Worm (Caenorhabditis elegans): ENCODE measurements around the gene Y81B9A.1.

Y81B9A.1 gene

DNA sequence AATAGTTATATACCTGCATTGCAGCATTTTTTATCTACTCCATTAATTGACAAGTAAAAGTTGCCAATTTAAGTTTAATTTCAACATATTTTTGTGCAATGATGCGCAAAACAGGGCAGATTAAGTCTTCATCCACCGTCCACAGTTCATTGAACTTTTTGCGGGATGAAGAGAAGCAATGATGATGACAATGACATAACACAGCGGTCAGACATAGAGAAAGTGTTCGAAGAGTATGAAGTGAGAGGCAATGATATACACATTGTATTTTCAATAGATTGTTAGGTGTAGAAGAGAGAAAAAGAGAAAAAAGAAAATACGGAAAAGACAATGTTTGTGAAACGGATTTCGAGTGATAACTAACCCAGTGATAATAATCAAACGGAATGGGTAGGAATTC is 34.7 kb downstream of the Y81B9A.1 start:
- TF ChIP-seq hlh-6 (tag; optimal IDR thresholded peaks at IDR 0.05) (no peak), pat-9 (tag; optimal IDR thresholded peaks at IDR 0.05) (no peak), ceh-14 (tag; optimal IDR thresholded peaks at IDR 0.05) (no peak), hlh-15 (tag; optimal IDR thresholded peaks at IDR 0.05) (no peak), K09A11.1 (tag; optimal IDR thresholded peaks at IDR 0.05; ENCODE audit: insufficient read depth) (no peak), odd-2 (tag; optimal IDR thresholded peaks at IDR 0.05) (no peak), hlh-30 (tag; optimal IDR thresholded peaks at IDR 0.05; ENCODE audit: insufficient read depth) (no peak), fax-1 (tag; optimal IDR thresholded peaks at IDR 0.05) (no peak), ttx-3 (tag; optimal IDR thresholded peaks at IDR 0.05) (no peak), dmd-4 (tag; optimal IDR thresholded peaks at IDR 0.05; ENCODE audit: borderline replicate concordance) (no peak), elt-4 (tag; optimal IDR thresholded peaks at IDR 0.05) (no peak), nhr-232 (tag; optimal IDR thresholded peaks at IDR 0.05) (no peak), T23F11.4 (GFP tag; optimal IDR thresholded peaks at IDR 0.05) (no peak), nfya-1 (tag; optimal IDR thresholded peaks at IDR 0.05) (no peak), ahr-1 (tag; optimal IDR thresholded peaks at IDR 0.05) (no peak), sdc-2 (tag; optimal IDR thresholded peaks at IDR 0.05) (no peak), ceh-19 (GFP tag; optimal IDR thresholded peaks at IDR 0.05) (no peak), che-1 (tag; optimal IDR thresholded peaks at IDR 0.05) (no peak), C08G9.2 (tag; optimal IDR thresholded peaks at IDR 0.05) (no peak)

DNA sequence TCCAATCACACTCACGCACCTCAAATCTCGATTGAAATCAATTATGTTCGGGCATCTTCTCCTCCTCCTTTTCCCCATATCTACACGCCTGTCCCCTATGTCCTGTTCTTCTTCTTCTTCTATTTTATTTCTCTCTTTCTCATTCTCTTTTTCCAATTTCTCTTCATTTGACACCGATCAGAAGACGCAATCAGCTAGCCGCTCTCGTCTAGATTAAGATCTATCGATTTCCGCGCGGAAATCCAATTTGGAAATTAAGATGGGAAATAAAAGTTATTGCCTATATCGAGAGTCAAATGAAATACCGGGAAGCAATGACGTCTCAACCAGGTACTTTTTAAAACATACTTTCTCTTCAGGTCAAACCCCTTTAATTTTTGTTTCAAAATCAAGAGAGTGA is 36.2 kb downstream of the Y81B9A.1 start:
- TF ChIP-seq rnt-1 (tag; optimal IDR thresholded peaks at IDR 0.05), result peak; percentile 73
- no peak for TF ChIP-seq mec-3 (tag; optimal IDR thresholded peaks at IDR 0.05; ENCODE audit: borderline replicate concordance)
- no peak for TF ChIP-seq C08G9.2 (tag; optimal IDR thresholded peaks at IDR 0.05)
- TF ChIP-seq unc-55 (GFP tag; optimal IDR thresholded peaks at IDR 0.05), result peak; percentile 19
- TF ChIP-seq tbx-2 (tag; optimal IDR thresholded peaks at IDR 0.05), result no peak

DNA sequence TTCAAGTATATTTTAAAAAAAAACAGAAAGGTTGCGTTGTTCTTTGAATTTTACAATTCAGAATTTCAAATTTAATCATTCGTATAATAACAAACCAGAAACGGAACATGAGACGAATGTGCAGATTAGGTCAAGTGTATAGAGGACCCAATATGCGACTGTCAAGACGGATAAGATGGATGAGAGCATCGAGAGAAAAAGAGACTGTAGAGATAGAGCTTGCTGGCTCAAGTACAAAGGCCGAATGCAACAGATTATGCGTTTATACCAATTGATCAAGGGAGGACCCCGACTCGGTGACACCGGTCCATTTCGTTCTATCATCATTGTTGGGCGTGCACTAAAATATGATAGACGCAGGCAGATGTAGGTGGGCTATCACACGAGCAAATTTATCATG is 38.1 kb downstream of the Y81B9A.1 start:
- TF ChIP-seq ref-2 (tag; optimal IDR thresholded peaks at IDR 0.05), result no peak
- TF ChIP-seq ceh-14 (tag; optimal IDR thresholded peaks at IDR 0.05), result no peak
- no peak for TF ChIP-seq dve-1 (tag; optimal IDR thresholded peaks at IDR 0.05)
- no peak for TF ChIP-seq pqm-1 (tag; optimal IDR thresholded peaks at IDR 0.05)
- TF ChIP-seq mec-3 (tag; optimal IDR thresholded peaks at IDR 0.05; ENCODE audit: borderline replicate concordance), result no peak
- TF ChIP-seq tbx-2 (tag; optimal IDR thresholded peaks at IDR 0.05), result no peak
- no peak for TF ChIP-seq dmd-4 (tag; optimal IDR thresholded peaks at IDR 0.05; ENCODE audit: borderline replicate concordance)
- TF ChIP-seq pag-3 (tag; optimal IDR thresholded peaks at IDR 0.05; ENCODE audit: borderline replicate concordance), result no peak
- no peak for TF ChIP-seq K09A11.1 (tag; optimal IDR thresholded peaks at IDR 0.05; ENCODE audit: insufficient read depth)
- TF ChIP-seq C08G9.2 (tag; optimal IDR thresholded peaks at IDR 0.05), result no peak
- TF ChIP-seq ceh-45 (GFP tag; IDR thresholded peaks at IDR 0.05), result no peak
- TF ChIP-seq sox-4 (tag; optimal IDR thresholded peaks at IDR 0.05), result no peak
- no peak for TF ChIP-seq ama-1 (optimal IDR thresholded peaks at IDR 0.05)
- TF ChIP-seq T23F11.4 (GFP tag; optimal IDR thresholded peaks at IDR 0.05), result no peak

DNA sequence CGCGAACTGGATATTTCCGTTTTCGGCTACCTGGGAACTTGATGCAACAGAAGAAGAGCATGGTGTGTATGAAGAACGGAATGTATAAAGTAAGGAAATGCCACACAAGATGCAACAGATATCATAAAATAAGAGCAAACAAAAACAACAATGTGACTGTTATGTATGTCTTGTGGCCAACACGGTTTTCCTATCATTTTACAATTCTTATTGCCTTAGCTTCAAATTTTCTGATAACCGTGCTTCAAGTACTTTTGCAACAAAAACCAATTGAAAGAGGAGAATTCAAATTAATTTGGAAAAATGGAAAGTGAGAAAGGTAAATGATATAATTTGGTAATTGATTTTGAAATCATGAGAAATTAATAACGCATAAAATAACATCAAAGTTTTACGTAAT is 39.3 kb downstream of the Y81B9A.1 start:
- TF ChIP-seq che-1 (tag; optimal IDR thresholded peaks at IDR 0.05) (no peak), sox-2 (GFP tag; IDR thresholded peaks at IDR 0.05) (no peak), lin-11 (tag; optimal IDR thresholded peaks at IDR 0.05) (no peak), pha-2 (tag; optimal IDR thresholded peaks at IDR 0.05) (no peak), sox-4 (tag; optimal IDR thresholded peaks at IDR 0.05) (no peak), unc-42 (tag; optimal IDR thresholded peaks at IDR 0.05) (no peak), hlh-8 (tag; optimal IDR thresholded peaks at IDR 0.05) (no peak), ttx-3 (tag; optimal IDR thresholded peaks at IDR 0.05) (no peak), Y22D7AL.16 (tag; optimal IDR thresholded peaks at IDR 0.05) (no peak), pha-4 (tag; optimal IDR thresholded peaks at IDR 0.05) (no peak)
